Fruit fly (Drosophila melanogaster) whole organism, wandering third instar larva: ENCODE measurements around the gene CG45002.
A peak's percentile ranks its signal among the peaks of the same experiment; 100 is the strongest.

Source experiments
- GATAd ChIP-seq: sonication (Bioruptor generic); optimal IDR thresholded peaks from 2 replicates; lab custom pipeline; 2016; ENCODE audit warnings: missing biosample characterization, missing genetic modification characterization
- Hnf4 ChIP-seq: fragments of 200-800 bp; sonication (Bioruptor generic); optimal IDR thresholded peaks from 2 replicates; lab custom pipeline; 2016; ENCODE audit warnings: missing biosample characterization, mild to moderate bottlenecking, missing genetic modification characterization
- Hr83 ChIP-seq: fragments of 200-300 bp; sonication (Bioruptor generic); optimal IDR thresholded peaks from 2 replicates; lab custom pipeline; 2016; ENCODE audit warnings: missing biosample characterization, mild to moderate bottlenecking, missing genetic modification characterization, moderate library complexity; ENCODE audit not compliant: poor library complexity, severe bottlenecking
- Myc ChIP-seq: fragments of >200 bp; optimal IDR thresholded peaks from 2 replicates; lab custom pipeline; 2017
- Vsx2 ChIP-seq: fragments of 200-300, 225-300 bp; sonication (Bioruptor generic); optimal IDR thresholded peaks from 2 replicates; lab custom pipeline; 2018; ENCODE audit warnings: missing biosample characterization, missing genetic modification characterization; ENCODE audit not compliant: partially characterized antibody
- usp ChIP-seq: fragments of >200 bp; optimal IDR thresholded peaks from 2 replicates; lab custom pipeline; 2017; ENCODE audit warnings: missing biosample characterization, missing genetic modification characterization

dm6 chrX:17077290-17078138 is 11.0 kb upstream of the CG45002 start, which contains the start of gene wcy:
- peak; percentile 76 for TF ChIP-seq Myc
- no peak for TF ChIP-seq usp (GFP tag; lab: Kevin White, UChicago)
- no peak for TF ChIP-seq GATAd (GFP tag; lab: Kevin White, UChicago)
- no peak for TF ChIP-seq Hr83 (GFP tag; lab: Kevin White, UChicago)
- no peak for TF ChIP-seq Vsx2
- TF ChIP-seq Hnf4 (GFP tag; lab: Kevin White, UChicago) = no peak
